Fruit fly (Drosophila melanogaster): ENCODE measurements around the gene BtbVII.

Gene BtbVII

dm6 chr3L:3192333-3192894 lies 44.0 kb downstream of the BtbVII start, which contains the start of gene CG14965:
CG14965 (minus strand) TSS chr3L:3192491.
- no peak for TF ChIP-seq CG8478 (optimal IDR thresholded peaks at IDR 0.05)

DNA sequence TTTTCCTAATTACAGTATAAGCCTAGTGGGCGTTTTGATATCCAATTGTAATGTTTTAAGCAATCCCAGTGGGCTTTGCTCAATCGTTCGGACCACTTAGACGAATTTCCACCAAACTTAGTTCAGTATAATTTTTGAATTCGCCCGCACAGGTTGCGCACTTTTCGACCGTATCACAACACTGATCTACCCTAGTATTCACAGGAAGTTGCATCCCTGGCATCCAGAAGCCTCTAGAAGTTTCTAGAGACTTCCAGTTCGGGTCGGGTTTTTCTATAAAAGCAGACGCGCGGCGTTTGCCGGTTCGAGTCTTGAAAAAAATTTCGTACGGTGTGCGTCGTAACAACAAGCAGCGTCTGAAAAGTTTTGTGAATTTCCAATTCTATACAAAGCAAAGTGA lies 44.5 kb downstream of the BtbVII start, which contains the start of gene Hsp83:
Gene Hsp83 (plus strand): TSS at position 58 of the 400 bp plus-strand sequence.
- TF ChIP-seq CTCF (optimal IDR thresholded peaks at IDR 0.05) (no peak), CG8478 (optimal IDR thresholded peaks at IDR 0.05) (no peak)

dm6 chr3L:3194059-3194458 lies 45.6 kb downstream of the BtbVII start:
- TF ChIP-seq CTCF (optimal IDR thresholded peaks at IDR 0.05) (no peak), CG8478 (optimal IDR thresholded peaks at IDR 0.05) (no peak)

- TF ChIP-seq CTCF (optimal IDR thresholded peaks at IDR 0.05): peak in 1 of 2 experiments; percentile 39
- no peak for TF ChIP-seq CG8478 (optimal IDR thresholded peaks at IDR 0.05)
These were observed 49.0 kb downstream of the BtbVII start, which contains the start of gene CG14966 for dm6 chr3L:3197464-3197863. CG14966 (minus strand) TSS chr3L:3197631.

DNA sequence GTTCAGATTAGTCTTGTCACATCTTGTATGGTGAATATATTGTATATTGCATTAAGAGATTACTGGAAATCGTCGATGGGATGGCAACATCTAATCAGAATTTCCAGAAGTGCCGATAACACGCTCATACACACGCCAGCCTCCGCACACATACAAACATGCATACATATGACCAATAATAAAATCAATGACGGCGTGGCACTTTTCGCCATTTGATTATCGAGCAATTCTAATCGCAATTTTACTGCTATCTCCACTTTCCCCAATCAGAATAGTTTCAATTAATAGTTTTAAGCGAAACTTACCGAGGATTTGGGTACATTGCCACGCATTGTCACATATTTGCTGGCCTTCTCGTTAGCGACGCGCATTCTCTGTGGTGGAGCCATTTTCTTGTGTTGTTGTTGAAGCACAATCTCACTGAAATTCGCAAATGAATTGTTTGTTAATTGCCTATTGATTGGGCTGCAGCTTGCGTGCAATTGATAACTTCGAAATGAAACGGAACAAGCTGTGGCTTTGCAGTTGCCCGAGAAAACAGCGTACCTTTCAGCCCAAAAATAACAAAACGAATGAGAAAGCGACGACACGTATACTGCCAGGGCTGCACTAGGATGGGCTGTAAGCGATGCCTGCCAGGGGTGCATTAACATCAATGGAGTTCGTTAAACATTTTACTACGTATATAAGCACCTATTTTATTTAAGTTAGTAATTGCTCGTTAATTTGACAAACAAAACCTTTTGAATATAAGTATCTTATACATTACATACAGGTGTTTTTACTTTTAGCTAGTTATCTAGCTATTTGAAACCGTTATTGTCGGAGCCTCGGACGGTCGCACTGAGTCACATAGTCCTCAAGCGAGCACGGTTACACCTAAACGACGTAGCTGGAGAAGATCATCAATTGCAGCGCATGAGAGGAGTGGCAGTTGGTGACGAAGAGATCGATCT lies 50.3 kb downstream of the BtbVII start, which contains the start of the genes CG32276 and gry:
Gene CG32276 (minus strand): TSS at position 601 of the 956 bp plus-strand sequence.
Gene gry (plus strand): TSS at position 644 of the 956 bp plus-strand sequence.
- no peak for TF ChIP-seq CTCF (optimal IDR thresholded peaks at IDR 0.05)
- TF ChIP-seq CG8478 (optimal IDR thresholded peaks at IDR 0.05): no peak

- no peak for TF ChIP-seq CTCF (optimal IDR thresholded peaks at IDR 0.05)
- TF ChIP-seq CG8478 (optimal IDR thresholded peaks at IDR 0.05): no peak
These were observed 54.6 kb downstream of the BtbVII start, which contains the start of gene CG32271 for dm6 chr3L:3203062-3203461. CG32271 (minus strand) TSS chr3L:3203162.

dm6 chr3L:3204348-3204747 lies 55.9 kb downstream of the BtbVII start, which contains the start of gene CG33159:
CG33159 (minus strand) TSS chr3L:3204448.
- no peak for TF ChIP-seq CG8478 (optimal IDR thresholded peaks at IDR 0.05)
- no peak for TF ChIP-seq CTCF (optimal IDR thresholded peaks at IDR 0.05)

DNA sequence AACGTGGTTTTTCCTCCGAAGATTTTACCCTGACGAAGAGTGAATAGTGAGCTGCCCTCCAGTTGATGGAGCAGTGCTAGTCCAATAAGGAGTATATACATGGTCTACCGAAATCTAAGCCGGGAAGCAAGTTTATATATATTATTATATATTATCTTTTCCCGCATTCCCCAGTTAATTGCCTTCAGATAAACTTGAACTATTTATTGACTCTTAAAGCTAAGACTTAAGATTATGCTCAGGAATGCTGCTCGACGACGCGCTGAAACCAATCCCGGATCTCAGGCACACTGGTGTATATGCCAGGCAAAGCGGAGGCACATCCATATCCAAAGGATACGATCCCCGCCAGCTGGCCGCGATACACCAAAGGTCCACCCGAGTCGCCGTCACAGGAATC lies 56.9 kb downstream of the BtbVII start, which contains the start of gene CG32277:
Gene CG32277 (minus strand): TSS at position 101 of the 400 bp plus-strand sequence.
- TF ChIP-seq CG8478 (optimal IDR thresholded peaks at IDR 0.05) (no peak), CTCF (optimal IDR thresholded peaks at IDR 0.05) (no peak)

dm6 chr3L:3206263-3206662 lies 57.8 kb downstream of the BtbVII start, which contains the start of gene CG33160:
CG33160 (minus strand) TSS chr3L:3206363.
- TF ChIP-seq CTCF (optimal IDR thresholded peaks at IDR 0.05): no peak
- no peak for TF ChIP-seq CG8478 (optimal IDR thresholded peaks at IDR 0.05)
